Worm (Caenorhabditis elegans) whole organism, mixed stage, embryonic: ENCODE results near the gene ears-2.

Experiments
- ceh-83 ChIP-seq: fragments of 200-800 bp; sonication (Bioruptor generic); optimal IDR thresholded peaks from 2 replicates; lab custom pipeline; 2018; ENCODE audit warnings: mild to moderate bottlenecking, missing genetic modification characterization, missing compliant biosample characterization
- cnd-1 ChIP-seq: fragments of 200-800 bp; sonication (Bioruptor generic); optimal IDR thresholded peaks from 2 replicates; lab custom pipeline; 2018; ENCODE audit warnings: mild to moderate bottlenecking, missing genetic modification characterization, missing compliant biosample characterization
- elt-3 ChIP-seq: fragments of 150-350 bp; optimal IDR thresholded peaks from 2 replicates; lab custom pipeline; 2014; ENCODE audit warnings: missing biosample characterization, missing genetic modification characterization
- lsy-2 ChIP-seq: fragments of 150-350 bp; optimal IDR thresholded peaks from 2 replicates; lab custom pipeline; 2014; ENCODE audit warnings: missing biosample characterization, missing genetic modification characterization
- mab-5 ChIP-seq: fragments of 150-350 bp; optimal IDR thresholded peaks from 2 replicates; lab custom pipeline; 2014; ENCODE audit warnings: missing biosample characterization, missing genetic modification characterization
- nhr-12 ChIP-seq: fragments of 150-350 bp; optimal IDR thresholded peaks from 2 replicates; lab custom pipeline; 2014; ENCODE audit warnings: missing biosample characterization, missing genetic modification characterization
- nhr-237 ChIP-seq: fragments of 150-350 bp; optimal IDR thresholded peaks from 2 replicates; lab custom pipeline; 2014; ENCODE audit warnings: missing biosample characterization, missing genetic modification characterization
- nhr-76 ChIP-seq: sonication (generic microtip); optimal IDR thresholded peaks from 2 replicates; lab custom pipeline; 2017; ENCODE audit warnings: missing biosample characterization, missing genetic modification characterization
- pha-4 ChIP-seq: fragments of 150-350 bp; optimal IDR thresholded peaks from 2 replicates; lab custom pipeline; 2018; ENCODE audit warnings: missing biosample characterization, missing genetic modification reagents, missing genetic modification characterization
- snpc-4 ChIP-seq: fragments of 150-350 bp; optimal IDR thresholded peaks from 2 replicates; lab custom pipeline; 2014; ENCODE audit warnings: missing biosample characterization, missing genetic modification characterization
- unc-62 ChIP-seq: fragments of 150-350 bp; optimal IDR thresholded peaks from 2 replicates; lab custom pipeline; 2014; ENCODE audit warnings: missing biosample characterization, missing genetic modification reagents, missing genetic modification characterization
- ztf-11 ChIP-seq: fragments of 150-350 bp; optimal IDR thresholded peaks from 2 replicates; lab custom pipeline; 2014; ENCODE audit warnings: missing biosample characterization, missing genetic modification characterization

- TF ChIP-seq ztf-11 (tag; lab: Kevin White, UChicago) (peak; percentile 95), elt-3 (tag; lab: Kevin White, UChicago) (no peak), nhr-237 (tag; lab: Kevin White, UChicago) (peak; percentile 91), pha-4 (tag; lab: Kevin White, UChicago) (peak; percentile 98), snpc-4 (no peak), cnd-1 (peak; percentile 98), mab-5 (tag; lab: Kevin White, UChicago) (peak; percentile 90), unc-62 (GFP tag; lab: Kevin White, UChicago) (peak; percentile 42), nhr-12 (tag; lab: Kevin White, UChicago) (peak; percentile 96), ceh-83 (GFP tag; lab: Kevin White, UChicago) (peak; percentile 98), nhr-76 (tag; lab: Kevin White, UChicago) (peak; percentile 97), lsy-2 (tag; lab: Kevin White, UChicago) (peak; percentile 87)
Observed at ce11 chrIV:390279-390678, at the start of gene ears-2, which contains the start of gene uncp-18.
